Worm (Caenorhabditis elegans) whole organism, L4 larva: ENCODE data around the gene Y19D2B.1.

ENCODE experiments used
- aha-1 ChIP-seq: fragments of 150-350 bp; peaks from one replicate; lab custom pipeline; 2014; ENCODE audit warnings: missing biosample characterization, missing genetic modification characterization
- daf-16 ChIP-seq, 3 experiments: sonication (generic microtip); optimal IDR thresholded peaks; 2 replicates each; lab custom pipeline; 2016 to 2017; ENCODE audit warnings: missing genetic modification characterization in 3 of 3, missing genetic modification reagents in 3 of 3, mild to moderate bottlenecking in 2 of 3, missing compliant biosample characterization in 2 of 3, missing biosample characterization in 1 of 3, moderate library complexity in 1 of 3
- jun-1 ChIP-seq: fragments of 150-350 bp; optimal IDR thresholded peaks from 2 replicates; lab custom pipeline; 2014; ENCODE audit warnings: missing biosample characterization, missing genetic modification reagents, missing genetic modification characterization
- lin-38 ChIP-seq: fragments of 200-800 bp; sonication (Bioruptor generic); IDR thresholded peaks from 2 replicates; pipeline ENCODE4 v1.3.6; 2022; ENCODE audit warnings: missing genetic modification reagents, missing genetic modification characterization, missing compliant biosample characterization
- pqm-1 ChIP-seq: sonication (generic microtip); optimal IDR thresholded peaks from 2 replicates; lab custom pipeline; 2017; ENCODE audit warnings: missing biosample characterization, missing genetic modification characterization
- unc-130 ChIP-seq: sonication (generic microtip); optimal IDR thresholded peaks from 2 replicates; lab custom pipeline; 2016; ENCODE audit warnings: missing genetic modification reagents, missing genetic modification characterization, missing compliant biosample characterization
- unc-62 ChIP-seq, 3 experiments: fragments of 150-350 bp in 1 of 3; sonication (generic microtip); optimal IDR thresholded peaks in 2 of 3; peaks in 1 of 3; 1 replicate in 1 of 3; 2 replicates in 2 of 3; lab custom pipeline; 2014 to 2017; ENCODE audit warnings: missing biosample characterization in 3 of 3, missing genetic modification characterization in 3 of 3, missing genetic modification reagents in 3 of 3, missing genotype in 1 of 3
- zag-1 ChIP-seq: fragments of 150-350 bp; optimal IDR thresholded peaks from 2 replicates; lab custom pipeline; 2014; ENCODE audit warnings: missing biosample characterization, missing genetic modification characterization
- ztf-7 ChIP-seq: fragments of 150-350 bp; optimal IDR thresholded peaks from 2 replicates; lab custom pipeline; 2014; ENCODE audit warnings: missing biosample characterization, missing genetic modification characterization

The Y19D2B.1 gene

DNA sequence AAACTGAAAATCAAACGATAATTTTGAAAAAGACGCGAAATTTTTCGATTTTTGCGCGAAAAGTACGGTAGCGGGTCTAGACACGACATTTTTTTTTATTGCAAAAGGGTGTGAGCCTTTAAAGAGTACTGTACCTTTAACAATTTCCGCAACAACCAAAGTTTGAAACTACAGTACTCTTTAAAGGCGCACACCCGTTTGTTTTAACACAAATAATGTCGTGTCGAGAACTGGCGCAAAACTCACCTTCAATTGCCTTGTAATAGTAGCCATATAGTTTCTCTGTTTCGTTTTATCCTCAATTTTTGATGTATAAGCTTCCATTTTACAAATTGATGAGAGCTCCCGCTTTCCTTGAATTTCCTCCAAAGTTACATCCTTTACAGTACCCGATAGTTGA, 37.5 kb downstream of the Y19D2B.1 start:
- TF ChIP-seq aha-1 (peak; percentile 91), zag-1 (tag; lab: Kevin White, UChicago) (no peak)

DNA sequence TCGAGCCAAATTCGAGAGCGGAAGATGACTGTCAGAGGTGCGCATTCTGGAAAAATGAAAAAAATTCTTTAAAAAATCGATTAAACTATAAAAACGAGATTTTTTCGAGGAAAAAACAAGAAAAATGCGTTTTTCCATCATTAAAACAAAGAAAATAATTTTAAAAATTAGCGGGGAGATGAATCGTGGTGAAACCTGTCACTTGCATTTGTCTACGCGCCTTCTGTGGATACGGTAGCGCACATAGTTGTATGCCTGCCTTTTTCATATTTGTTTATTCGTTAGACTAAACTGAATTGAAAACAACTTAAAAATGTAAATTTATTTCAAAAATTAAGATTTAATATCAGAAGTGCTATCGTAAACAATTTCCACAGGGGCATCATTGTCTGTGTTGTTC, 38.4 kb downstream of the Y19D2B.1 start, which contains the start of gene egg-3:
TSS of gene egg-3 (minus strand) at position 46 of the 400 bp plus-strand sequence.
- TF ChIP-seq daf-16 (GFP tag; optimal IDR thresholded peaks at IDR 0.05; lab: Kevin White, UChicago): no peak
- no peak for TF ChIP-seq daf-16 (tag; optimal IDR thresholded peaks at IDR 0.05; lab: Kevin White, UChicago)
- TF ChIP-seq unc-130: peak; percentile 33

DNA sequence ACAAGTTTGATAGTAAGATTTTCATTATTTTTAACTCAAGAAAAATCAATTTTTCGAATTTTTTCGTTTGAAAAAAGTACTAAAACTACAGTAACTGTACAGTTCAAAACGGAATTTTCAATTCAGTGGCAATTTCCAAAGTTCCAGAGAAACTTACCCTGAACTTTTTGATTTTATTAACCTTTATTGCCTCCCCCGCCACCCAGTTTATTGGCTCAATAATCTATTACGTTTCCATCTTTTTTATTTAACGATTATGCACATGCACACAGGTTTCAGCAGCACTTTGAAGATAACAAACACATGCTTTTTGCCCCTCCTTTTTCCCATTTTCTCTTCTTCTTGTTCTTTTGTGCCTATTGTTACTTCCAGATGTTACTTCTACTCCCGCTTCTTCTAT, 42.1 kb downstream of the Y19D2B.1 start, which contains the start of gene lurp-1:
TSS of gene lurp-1 (plus strand) at position 301 of the 400 bp plus-strand sequence.
- peak; percentile 13 for TF ChIP-seq pqm-1 (tag; lab: Kevin White, UChicago)
- TF ChIP-seq unc-62 (GFP tag; optimal IDR thresholded peaks at IDR 0.05 in 1 of 2; lab: Kevin White, UChicago): peak in 1 of 2 experiments; percentile 41
- no peak for TF ChIP-seq unc-62 (tag; optimal IDR thresholded peaks at IDR 0.05; lab: Kevin White, UChicago)
- no peak for TF ChIP-seq jun-1 (tag; lab: Kevin White, UChicago)

DNA sequence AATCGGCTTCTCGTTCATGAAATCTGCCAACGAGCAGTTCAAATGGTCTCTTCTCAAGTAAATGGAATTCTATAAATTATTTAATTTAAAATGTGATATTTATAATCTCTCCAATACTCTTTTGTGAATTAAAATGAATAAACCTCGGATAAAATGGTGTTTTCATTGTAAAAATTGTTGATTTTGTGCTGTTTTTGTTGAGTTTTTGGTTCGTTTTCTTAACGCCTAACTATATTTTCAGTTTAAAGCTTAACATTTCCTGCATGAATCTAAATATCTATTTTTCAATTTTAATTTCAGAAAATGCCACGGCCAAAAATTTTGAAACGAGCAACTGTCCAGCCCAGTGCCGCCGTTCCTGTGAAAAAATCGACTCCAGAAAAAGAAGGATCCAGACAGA, 49.1 kb downstream of the Y19D2B.1 start, which contains the start of gene orc-2:
TSS of gene orc-2 (plus strand) at position 301 of the 400 bp plus-strand sequence.
- no peak for TF ChIP-seq ztf-7 (tag; lab: Kevin White, UChicago)
- 0 out of 2 replicates have a peak, but pooled peaks have one; percentile 10 for TF ChIP-seq lin-38 (GFP tag; lab: Robert Waterston, UW)
